Fruit fly (Drosophila melanogaster) whole organism, embryonic: ENCODE measurements around the gene p115.

Source experiments
- Adf1 ChIP-seq: fragments of 200-800 bp; sonication (Bioruptor generic); IDR thresholded peaks from 2 replicates; pipeline ENCODE4 v1.3.6; 2022; ENCODE audit warnings: missing biosample characterization, missing genetic modification characterization
- Aef1 ChIP-seq: fragments of 200-800 bp; sonication (Bioruptor generic); IDR thresholded peaks from 3 replicates; pipeline ENCODE4 v1.3.6; 2022; ENCODE audit warnings: missing biosample characterization, missing genetic modification characterization
- CG10959 ChIP-seq: fragments of 200-800 bp; sonication (Bioruptor generic); IDR thresholded peaks from 2 replicates; pipeline ENCODE4 v1.3.6; 2022; ENCODE audit warnings: missing biosample characterization, missing genetic modification characterization
- CG1233 ChIP-seq: fragments of 200-800 bp; sonication (Bioruptor generic); optimal IDR thresholded peaks from 4 replicates; lab custom pipeline; 2018; ENCODE audit warnings: missing biosample characterization, mild to moderate bottlenecking, missing genetic modification characterization
- CG14667 ChIP-seq: fragments of 200-800 bp; sonication (Bioruptor generic); IDR thresholded peaks from 2 replicates; pipeline ENCODE4 v1.3.6; 2022; ENCODE audit warnings: missing biosample characterization, missing genetic modification characterization
- CG1603 ChIP-seq: fragments of 200-800 bp; sonication (Bioruptor generic); optimal IDR thresholded peaks from 2 replicates; lab custom pipeline; 2019; ENCODE audit warnings: missing biosample characterization, mild to moderate bottlenecking, missing genetic modification characterization, moderate library complexity
- CG1647 ChIP-seq: fragments of 200-800 bp; sonication (Bioruptor generic); optimal IDR thresholded peaks from 3 replicates; lab custom pipeline; 2016; ENCODE audit warnings: missing biosample characterization, missing genetic modification characterization
- CG17912 ChIP-seq: fragments of 200-800 bp; sonication (Bioruptor generic); optimal IDR thresholded peaks from 2 replicates; lab custom pipeline; 2018; ENCODE audit warnings: missing biosample characterization, mild to moderate bottlenecking, missing genetic modification characterization
- CG18476 ChIP-seq: fragments of 200-800 bp; sonication (Bioruptor generic); optimal IDR thresholded peaks from 2 replicates; lab custom pipeline; 2016; ENCODE audit warnings: missing biosample characterization, mild to moderate bottlenecking, missing genetic modification characterization
- CG34224 ChIP-seq: fragments of 200-800 bp; sonication (Bioruptor generic); IDR thresholded peaks from 3 replicates; pipeline ENCODE4 v1.3.6; 2022; ENCODE audit warnings: missing biosample characterization, missing genetic modification characterization; ENCODE audit not compliant: partially characterized antibody
- CG5953 ChIP-seq: fragments of 200-800 bp; sonication (Bioruptor generic); IDR thresholded peaks from 2 replicates; pipeline ENCODE4 v1.3.6; 2022; ENCODE audit warnings: missing biosample characterization, missing genetic modification characterization
- CG9215 ChIP-seq: fragments of 200-800 bp; sonication (Bioruptor generic); IDR thresholded peaks from 2 replicates; pipeline ENCODE4 v1.3.6; 2022; ENCODE audit warnings: missing biosample characterization, missing genetic modification characterization
- CHES-1-like ChIP-seq: fragments of 200-800 bp; sonication (Bioruptor generic); optimal IDR thresholded peaks from 2 replicates; lab custom pipeline; 2016; ENCODE audit warnings: missing biosample characterization, missing genetic modification characterization
- Chrac-16 ChIP-seq: fragments of 200-800 bp; sonication (Bioruptor generic); optimal IDR thresholded peaks from 3 replicates; lab custom pipeline; 2016; ENCODE audit warnings: missing biosample characterization, missing genetic modification characterization
- CoRest ChIP-seq: fragments of 200-800 bp; sonication (Bioruptor generic); optimal IDR thresholded peaks from 3 replicates; lab custom pipeline; 2018; ENCODE audit warnings: missing biosample characterization, mild to moderate bottlenecking, missing genetic modification characterization, moderate library complexity
- Dbx ChIP-seq: fragments of 200-800 bp; sonication (Bioruptor generic); IDR thresholded peaks from 3 replicates; pipeline ENCODE4 v1.3.6; 2022; ENCODE audit warnings: missing biosample characterization, missing genetic modification characterization
- Deaf1 ChIP-seq: fragments of 200-800 bp; optimal IDR thresholded peaks from 3 replicates; lab custom pipeline; 2019; ENCODE audit warnings: missing biosample characterization, mild to moderate bottlenecking, missing genetic modification characterization, moderate library complexity
- Dip2 ChIP-seq: fragments of 200-800 bp; sonication (Bioruptor generic); IDR thresholded peaks from 2 replicates; pipeline ENCODE4 v1.3.6; 2022; ENCODE audit warnings: missing biosample characterization, missing genetic modification characterization
- E2f2 ChIP-seq: fragments of 200-800 bp; sonication (Bioruptor generic); IDR thresholded peaks from 2 replicates; pipeline ENCODE4 v1.3.6; 2022; ENCODE audit warnings: missing biosample characterization, missing genetic modification characterization
- Ets65A ChIP-seq: fragments of 200-800 bp; sonication (Bioruptor generic); peaks from one replicate; lab custom pipeline; 2016; ENCODE audit warnings: missing biosample characterization, missing genetic modification characterization
- HLHmδ ChIP-seq: fragments of 200-800 bp; sonication (Bioruptor generic); optimal IDR thresholded peaks from 2 replicates; lab custom pipeline; 2018; ENCODE audit warnings: missing biosample characterization, mild to moderate bottlenecking, missing genetic modification characterization, moderate library complexity
- HmgD ChIP-seq: fragments of 200-800 bp; sonication (Bioruptor generic); optimal IDR thresholded peaks from 3 replicates; lab custom pipeline; 2016; ENCODE audit warnings: missing biosample characterization, missing genetic modification characterization
- Meics ChIP-seq: fragments of 200-800 bp; sonication (Bioruptor generic); optimal IDR thresholded peaks from 2 replicates; lab custom pipeline; 2017; ENCODE audit warnings: missing biosample characterization, mild to moderate bottlenecking, missing genetic modification characterization
- Myb ChIP-seq: fragments of 200-800 bp; sonication (Bioruptor generic); optimal IDR thresholded peaks from 2 replicates; lab custom pipeline; 2016; ENCODE audit warnings: missing biosample characterization, missing genetic modification characterization
- NC2α ChIP-seq: fragments of 200-800 bp; sonication (Bioruptor generic); optimal IDR thresholded peaks from 2 replicates; lab custom pipeline; 2016; ENCODE audit warnings: missing biosample characterization, missing genetic modification characterization
- Nf-YB ChIP-seq: fragments of 200-800 bp; sonication (Bioruptor generic); optimal IDR thresholded peaks from 3 replicates; lab custom pipeline; 2019; ENCODE audit warnings: missing biosample characterization, mild to moderate bottlenecking, missing genetic modification characterization, moderate library complexity
- Sin3A ChIP-seq: fragments of >200 bp; optimal IDR thresholded peaks from 2 replicates; lab custom pipeline; 2018
- Taf1 ChIP-seq: fragments of 200-800 bp; sonication (Bioruptor generic); IDR thresholded peaks from 2 replicates; pipeline ENCODE4 v1.3.6; 2022; ENCODE audit warnings: missing biosample characterization, missing genetic modification characterization
- ap ChIP-seq: fragments of 200-800 bp; sonication (Bioruptor generic); IDR thresholded peaks from 2 replicates; pipeline ENCODE4 v1.3.6; 2022; ENCODE audit warnings: missing biosample characterization, missing genetic modification characterization
- bab2 ChIP-seq: fragments of 200-800 bp; sonication (Bioruptor generic); optimal IDR thresholded peaks from 2 replicates; lab custom pipeline; 2016; ENCODE audit warnings: missing biosample characterization, missing genetic modification characterization
- bcd ChIP-seq: fragments of 200-800 bp; sonication (Bioruptor generic); optimal IDR thresholded peaks from 2 replicates; lab custom pipeline; 2017; ENCODE audit warnings: missing biosample characterization, mild to moderate bottlenecking, missing genetic modification characterization
- br ChIP-seq: fragments of >200 bp; optimal IDR thresholded peaks from 2 replicates; lab custom pipeline; 2017
- crp ChIP-seq, 2 experiments: fragments of 200-800 bp; sonication (Bioruptor generic); optimal IDR thresholded peaks; 2 replicates in 1 of 2; 3 replicates in 1 of 2; lab custom pipeline; 2017; ENCODE audit warnings: missing biosample characterization in 2 of 2, missing genetic modification characterization in 2 of 2, mild to moderate bottlenecking in 1 of 2, moderate library complexity in 1 of 2
- dan ChIP-seq: fragments of 200-800 bp; sonication (Bioruptor generic); IDR thresholded peaks from 2 replicates; pipeline ENCODE4 v1.3.6; 2022; ENCODE audit warnings: missing biosample characterization, missing genetic modification characterization
- dmrt99B ChIP-seq: fragments of 200-800 bp; sonication (Bioruptor generic); optimal IDR thresholded peaks from 2 replicates; lab custom pipeline; 2018; ENCODE audit warnings: missing biosample characterization, mild to moderate bottlenecking, missing genetic modification characterization, moderate library complexity
- ems ChIP-seq: fragments of 200-800 bp; sonication (Bioruptor generic); optimal IDR thresholded peaks from 3 replicates; lab custom pipeline; 2016; ENCODE audit warnings: missing biosample characterization, missing genetic modification characterization
- en ChIP-seq: fragments of 200-800 bp; sonication (Bioruptor generic); optimal IDR thresholded peaks from 2 replicates; lab custom pipeline; 2016; ENCODE audit warnings: missing biosample characterization, missing genetic modification characterization
- her ChIP-seq: fragments of 200-800 bp; sonication (Bioruptor generic); optimal IDR thresholded peaks from 2 replicates; lab custom pipeline; 2016; ENCODE audit warnings: missing biosample characterization, missing genetic modification characterization
- jumu ChIP-seq: fragments of 200-800 bp; sonication (Bioruptor generic); optimal IDR thresholded peaks from 3 replicates; lab custom pipeline; 2016; ENCODE audit warnings: missing biosample characterization, missing genetic modification characterization
- knrl ChIP-seq: fragments of 200-800 bp; sonication (Bioruptor generic); IDR thresholded peaks from 3 replicates; pipeline ENCODE4 v1.3.6; 2022; ENCODE audit warnings: missing biosample characterization, missing genetic modification characterization; ENCODE audit not compliant: partially characterized antibody
- luna ChIP-seq: fragments of 200-800 bp; sonication (Bioruptor generic); optimal IDR thresholded peaks from 2 replicates; lab custom pipeline; 2016; ENCODE audit warnings: missing biosample characterization, missing genetic modification characterization
- mam ChIP-seq: fragments of 200-800 bp; sonication (Bioruptor generic); optimal IDR thresholded peaks from 3 replicates; lab custom pipeline; 2016; ENCODE audit warnings: missing biosample characterization, missing genetic modification characterization
- nerfin-1 ChIP-seq: fragments of 200-800 bp; sonication (Bioruptor generic); optimal IDR thresholded peaks from 3 replicates; lab custom pipeline; 2019; ENCODE audit warnings: missing biosample characterization, mild to moderate bottlenecking, missing genetic modification characterization, moderate library complexity
- pita ChIP-seq: fragments of 200-800 bp; sonication (Bioruptor generic); optimal IDR thresholded peaks from 2 replicates; lab custom pipeline; 2017; ENCODE audit warnings: missing biosample characterization, mild to moderate bottlenecking, missing genetic modification characterization
- scrt ChIP-seq: fragments of 200-800 bp; sonication (Bioruptor generic); optimal IDR thresholded peaks from 2 replicates; lab custom pipeline; 2018; ENCODE audit warnings: missing biosample characterization, mild to moderate bottlenecking, missing genetic modification characterization, moderate library complexity
- sim ChIP-seq: fragments of 200-800 bp; sonication (Bioruptor generic); IDR thresholded peaks from 2 replicates; pipeline ENCODE4 v1.3.6; 2022; ENCODE audit warnings: missing biosample characterization, missing genetic modification characterization
- trh ChIP-seq: fragments of 200-800 bp; sonication (Bioruptor generic); optimal IDR thresholded peaks from 2 replicates; lab custom pipeline; 2016; ENCODE audit warnings: missing biosample characterization, missing genetic modification characterization
- ttk ChIP-seq: fragments of 200-800 bp; sonication (Bioruptor generic); IDR thresholded peaks from 2 replicates; pipeline ENCODE4 v2.1.2; 2022; ENCODE audit warnings: missing biosample characterization, missing genetic modification characterization
- tx ChIP-seq: fragments of 200-800 bp; sonication (Bioruptor generic); optimal IDR thresholded peaks from 2 replicates; lab custom pipeline; 2016; ENCODE audit warnings: missing biosample characterization, missing genetic modification characterization
- usp ChIP-seq: fragments of >200 bp; optimal IDR thresholded peaks from 2 replicates; lab custom pipeline; 2017; ENCODE audit warnings: missing biosample characterization, missing genetic modification characterization

Gene p115

dm6 chrX:7933210-7933915, 39.5 kb downstream of the p115 start, which contains the start of the genes Dhdds and RpS14a (continued):
- TF ChIP-seq Dbx (GFP tag; lab: Robert Waterston, UW) = 0 out of 3 replicates have a peak, but pooled peaks have one; percentile 11
- peak; percentile 40 for TF ChIP-seq CG1603 (tag; lab: Kevin White, UChicago)
- TF ChIP-seq usp = no peak
- peak; percentile 100 for TF ChIP-seq Sin3A
- no peak for TF ChIP-seq Deaf1 (tag; lab: Kevin White, UChicago)
- TF ChIP-seq E2f2 (GFP tag; lab: Robert Waterston, UW) = peak; percentile 58; the same call in 1 of the 2 replicates
- no peak for TF ChIP-seq bab2 (GFP tag; lab: Kevin White, UChicago)
- peak; percentile 67; the same call in 2 of the 3 replicates for TF ChIP-seq CG34224
- TF ChIP-seq CG1647 (GFP tag; lab: Kevin White, UChicago) = no peak
- TF ChIP-seq scrt (GFP tag; lab: Kevin White, UChicago) = peak; percentile 41
- TF ChIP-seq CG5953 (GFP tag; lab: Robert Waterston, UW) = no peak

- TF ChIP-seq CG14667 = no peak
- TF ChIP-seq br (lab: Kevin White, UChicago) = no peak
- TF ChIP-seq Adf1 = peak; percentile 54
- peak; percentile 64 for TF ChIP-seq CG1233 (GFP tag; lab: Kevin White, UChicago)
- no peak for TF ChIP-seq en (GFP tag; lab: Kevin White, UChicago)
- TF ChIP-seq CG18476 (GFP tag; lab: Kevin White, UChicago) = peak; percentile 18
- TF ChIP-seq Aef1 (GFP tag; lab: Robert Waterston, UW) = peak; percentile 70
- peak; percentile 27 for TF ChIP-seq Chrac-16 (GFP tag; lab: Kevin White, UChicago)
- no peak for TF ChIP-seq Dip2 (GFP tag; lab: Robert Waterston, UW)
- no peak for TF ChIP-seq CG9215 (GFP tag; lab: Robert Waterston, UW)
- peak; percentile 48 for TF ChIP-seq HmgD (GFP tag; lab: Kevin White, UChicago)
- TF ChIP-seq ems = peak; percentile 41
- TF ChIP-seq NC2α = no peak
- TF ChIP-seq Nf-YB = peak; percentile 58
- TF ChIP-seq sim (GFP tag; lab: Robert Waterston, UW) = peak; percentile 42; the same call in 1 of the 2 replicates
- 0 out of 2 replicates have a peak, but pooled peaks have one; percentile 40 for TF ChIP-seq ttk (GFP tag; lab: Robert Waterston, UW)
- TF ChIP-seq mam (GFP tag; lab: Kevin White, UChicago) = peak; percentile 47
- no peak for TF ChIP-seq Taf1 (GFP tag; lab: Robert Waterston, UW)
- TF ChIP-seq nerfin-1 (tag; lab: Kevin White, UChicago) = peak; percentile 6
- peak; percentile 10 for TF ChIP-seq dmrt99B
- no peak for TF ChIP-seq jumu (GFP tag; lab: Kevin White, UChicago)
- peak; percentile 1 for TF ChIP-seq tx (GFP tag; lab: Kevin White, UChicago)
- TF ChIP-seq HLHmδ (GFP tag; lab: Kevin White, UChicago) = peak; percentile 59
- TF ChIP-seq CG17912 = peak; percentile 62
- no peak for TF ChIP-seq CG10959
- TF ChIP-seq trh = no peak
- TF ChIP-seq knrl (GFP tag; lab: Robert Waterston, UW) = peak; percentile 72
- no peak for TF ChIP-seq pita (GFP tag; lab: Kevin White, UChicago)
- peak; percentile 76 for TF ChIP-seq CG34224
- TF ChIP-seq luna (GFP tag; lab: Kevin White, UChicago) = peak; percentile 8
- TF ChIP-seq her (GFP tag; lab: Kevin White, UChicago) = peak; percentile 63
- TF ChIP-seq CoRest (tag; lab: Kevin White, UChicago) = peak; percentile 45
- TF ChIP-seq crp (GFP tag; optimal IDR thresholded peaks at IDR 0.05; lab: Kevin White, UChicago) = peak in 1 of 2 experiments; percentile 80
- TF ChIP-seq dan = no peak
- peak; percentile 77 for TF ChIP-seq CHES-1-like (GFP tag; lab: Kevin White, UChicago)
- TF ChIP-seq ap (GFP tag; lab: Robert Waterston, UW) = no peak; the same call in 1 of the 2 replicates
- peak; percentile 48 for TF ChIP-seq Myb
- TF ChIP-seq Meics (GFP tag; lab: Kevin White, UChicago) = peak; percentile 85
- TF ChIP-seq Ets65A = peak; percentile 86
- peak; percentile 76 for TF ChIP-seq bcd (GFP tag; lab: Kevin White, UChicago)
Observed at dm6 chrX:7934679-7935078, 40.8 kb downstream of the p115 start, which contains the start of gene RpS14b. Gene RpS14b, plus strand, starts transcription at chrX:7934898.
